Fruit fly (Drosophila melanogaster) Kc167 (cell line): ENCODE results near the gene CG9222.

Experiments used
- Myc ChIP-seq: fragments of >200 bp; optimal IDR thresholded peaks from 2 replicates; lab custom pipeline; 2017; ENCODE audit warnings: missing external identifiers
- h ChIP-seq: fragments of >200 bp; optimal IDR thresholded peaks from 3 replicates; lab custom pipeline; 2018; ENCODE audit warnings: missing external identifiers

dm6 chr2L:6165686-6166085, 34.9 kb downstream of the CG9222 start:
- TF ChIP-seq Myc (lab: Kevin White, UChicago): no peak
- TF ChIP-seq h (lab: Kevin White, UChicago): no peak
